Fruit fly (Drosophila melanogaster) whole organism, pupa: Measurements from ENCODE around the gene CG15579.

Source experiments
- CG10348 ChIP-seq: fragments of 200-800 bp; sonication (Bioruptor generic); IDR thresholded peaks from 2 replicates; pipeline ENCODE4 v1.3.6; 2022; ENCODE audit warnings: missing biosample characterization, missing genetic modification characterization
- CG12605 ChIP-seq: fragments of 200-800 bp; sonication (Bioruptor generic); IDR thresholded peaks from 2 replicates; pipeline ENCODE4 v1.3.6; 2022; ENCODE audit warnings: missing biosample characterization, missing genetic modification characterization
- CG13204 ChIP-seq: fragments of 200-800 bp; sonication (Bioruptor generic); optimal IDR thresholded peaks from 2 replicates; lab custom pipeline; 2018; ENCODE audit warnings: missing biosample characterization, mild to moderate bottlenecking, missing genetic modification characterization, moderate library complexity
- CG14655 ChIP-seq: fragments of 200-800 bp; sonication (Bioruptor generic); optimal IDR thresholded peaks from 3 replicates; lab custom pipeline; 2017; ENCODE audit warnings: mild to moderate bottlenecking, missing biosample characterization, missing genetic modification reagents, missing genetic modification characterization
- CG15710 ChIP-seq: fragments of 200-800 bp; sonication (Bioruptor generic); optimal IDR thresholded peaks from 2 replicates; lab custom pipeline; 2018; ENCODE audit warnings: missing biosample characterization, mild to moderate bottlenecking, missing genetic modification characterization, moderate library complexity
- CG17806 ChIP-seq: fragments of 200-800 bp; sonication (Bioruptor generic); optimal IDR thresholded peaks from 2 replicates; lab custom pipeline; 2018; ENCODE audit warnings: missing biosample characterization, mild to moderate bottlenecking, missing genetic modification characterization, moderate library complexity
- CG32121 ChIP-seq: fragments of 200-800 bp; sonication (Bioruptor generic); IDR thresholded peaks from 2 replicates; pipeline ENCODE4 v1.3.6; 2022; ENCODE audit warnings: missing biosample characterization, missing genetic modification characterization
- CG34367 ChIP-seq: fragments of 200-800 bp; sonication (Bioruptor generic); optimal IDR thresholded peaks from 2 replicates; lab custom pipeline; 2018; ENCODE audit warnings: missing biosample characterization, mild to moderate bottlenecking, missing genetic modification characterization
- CG4496 ChIP-seq: fragments of 200-800 bp; sonication (Bioruptor generic); IDR thresholded peaks from 3 replicates; pipeline ENCODE4 v1.3.6; 2022; ENCODE audit warnings: missing biosample characterization, missing genetic modification characterization
- CG8159 ChIP-seq: fragments of 200-800 bp; sonication (Bioruptor generic); optimal IDR thresholded peaks from 3 replicates; lab custom pipeline; 2018; ENCODE audit warnings: missing biosample characterization, mild to moderate bottlenecking, missing genetic modification characterization, moderate library complexity
- CG8301 ChIP-seq: fragments of 200-800 bp; sonication (Bioruptor generic); optimal IDR thresholded peaks from 2 replicates; lab custom pipeline; 2018; ENCODE audit warnings: missing biosample characterization, mild to moderate bottlenecking, missing genetic modification characterization
- CG9948 ChIP-seq: fragments of 200-800 bp; sonication (Bioruptor generic); optimal IDR thresholded peaks from 2 replicates; lab custom pipeline; 2018; ENCODE audit warnings: missing biosample characterization, mild to moderate bottlenecking, missing genetic modification characterization, moderate library complexity
- D1 ChIP-seq: fragments of 200-800 bp; sonication (Bioruptor generic); optimal IDR thresholded peaks from 2 replicates; lab custom pipeline; 2018; ENCODE audit warnings: missing biosample characterization, mild to moderate bottlenecking, missing genetic modification characterization, moderate library complexity
- EcR ChIP-seq: fragments of 200-800 bp; sonication (Bioruptor generic); optimal IDR thresholded peaks from 3 replicates; lab custom pipeline; 2019; ENCODE audit warnings: missing biosample characterization, missing genetic modification characterization, mild to moderate bottlenecking, moderate library complexity, missing genetic modification reagents
- Ets98B ChIP-seq: fragments of 200-800 bp; sonication (Bioruptor generic); IDR thresholded peaks from 2 replicates; pipeline ENCODE4 v1.3.6; 2022; ENCODE audit warnings: missing biosample characterization, missing genetic modification characterization
- Pif1A ChIP-seq: fragments of 200-800 bp; sonication (Bioruptor generic); optimal IDR thresholded peaks from 3 replicates; lab custom pipeline; 2016; ENCODE audit warnings: missing biosample characterization, missing genetic modification characterization
- Pif1B ChIP-seq: fragments of 200-800 bp; sonication (Bioruptor generic); optimal IDR thresholded peaks from 3 replicates; lab custom pipeline; 2016; ENCODE audit warnings: missing biosample characterization, missing genetic modification characterization
- Snoo ChIP-seq: fragments of 200-800 bp; sonication (Bioruptor generic); optimal IDR thresholded peaks from 3 replicates; lab custom pipeline; 2017; ENCODE audit warnings: missing biosample characterization, mild to moderate bottlenecking, missing genetic modification characterization, inconsistent platforms
- fd96Ca ChIP-seq: fragments of 200-800 bp; sonication (Bioruptor generic); IDR thresholded peaks from 3 replicates; pipeline ENCODE4 v1.3.6; 2022; ENCODE audit warnings: missing biosample characterization, missing genetic modification characterization
- gl ChIP-seq: fragments of 200-800 bp; sonication (Bioruptor generic); optimal IDR thresholded peaks from 2 replicates; lab custom pipeline; 2018; ENCODE audit warnings: missing biosample characterization, mild to moderate bottlenecking, missing genetic modification characterization
- rn ChIP-seq: fragments of 200-800 bp; sonication (Bioruptor generic); IDR thresholded peaks from 2 replicates; pipeline ENCODE4 v1.3.6; 2022; ENCODE audit warnings: missing biosample characterization, missing genetic modification characterization

Gene CG15579

dm6 chrX:4265327-4265726, 46.3 kb downstream of the CG15579 start:
- no peak for TF ChIP-seq CG4496
- TF ChIP-seq CG15710 (tag; lab: Kevin White, UChicago): no peak
- TF ChIP-seq EcR (GFP tag; lab: Kevin White, UChicago): no peak
- TF ChIP-seq Pif1B (GFP tag; lab: Kevin White, UChicago): no peak
- no peak for TF ChIP-seq D1 (tag; lab: Kevin White, UChicago)
- TF ChIP-seq CG34367 (tag; lab: Kevin White, UChicago): no peak
- no peak for TF ChIP-seq CG10348
- TF ChIP-seq gl: no peak
- TF ChIP-seq CG14655 (GFP tag; lab: Kevin White, UChicago): no peak
- TF ChIP-seq Ets98B: no peak
- TF ChIP-seq CG9948: no peak
- no peak for TF ChIP-seq CG8159 (tag; lab: Kevin White, UChicago)
- TF ChIP-seq fd96Ca (GFP tag; lab: Robert Waterston, UW): no peak
- TF ChIP-seq Snoo (tag; lab: Kevin White, UChicago): no peak
- no peak for TF ChIP-seq CG13204 (GFP tag; lab: Kevin White, UChicago)

- TF ChIP-seq CG32121 (GFP tag; lab: Robert Waterston, UW) (peak; percentile 64), CG17806 (tag; lab: Kevin White, UChicago) (peak; percentile 15), CG12605 (GFP tag; lab: Robert Waterston, UW) (0 out of 2 replicates have a peak, but pooled peaks have one; percentile 10), Pif1A (peak; percentile 19), CG8301 (tag; lab: Kevin White, UChicago) (peak; percentile 47), CG34367 (tag; lab: Kevin White, UChicago) (no peak), rn (0 out of 2 replicates have a peak, but pooled peaks have one; percentile 7), CG14655 (GFP tag; lab: Kevin White, UChicago) (peak; percentile 53), CG9948 (peak; percentile 13), Snoo (tag; lab: Kevin White, UChicago) (no peak), gl (no peak), CG4496 (peak; percentile 52; the same call in 2 of the 3 replicates), Pif1B (GFP tag; lab: Kevin White, UChicago) (no peak), CG8159 (tag; lab: Kevin White, UChicago) (peak; percentile 32), fd96Ca (GFP tag; lab: Robert Waterston, UW) (peak; percentile 61; the same call in 2 of the 3 replicates), CG10348 (no peak), Ets98B (peak; percentile 66), EcR (GFP tag; lab: Kevin White, UChicago) (no peak), D1 (tag; lab: Kevin White, UChicago) (no peak), CG15710 (tag; lab: Kevin White, UChicago) (peak; percentile 4), CG13204 (GFP tag; lab: Kevin White, UChicago) (no peak)
- TF ChIP-seq, all 21 proteins: peak for 13
Measured at dm6 chrX:4264319-4264718, 47.3 kb downstream of the CG15579 start.

DNA sequence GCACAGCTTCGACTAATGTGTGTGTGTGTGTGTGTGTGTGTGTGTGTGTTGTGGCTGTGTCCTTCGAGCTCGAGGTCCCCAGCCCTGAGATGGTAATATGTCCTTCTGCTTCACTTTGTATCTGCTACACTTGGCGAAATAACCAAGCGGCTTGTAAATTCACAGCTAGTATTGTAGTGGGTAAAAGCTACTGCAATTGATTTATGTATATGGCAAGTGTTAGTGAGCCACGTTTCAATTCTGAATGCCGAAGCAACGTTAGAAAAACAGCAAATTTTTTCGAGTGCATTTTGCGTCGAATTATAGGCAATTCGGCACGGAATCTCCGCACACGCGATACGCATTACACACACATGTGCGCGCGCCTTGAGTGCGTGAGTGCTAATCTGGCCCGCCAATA, 48.9 kb downstream of the CG15579 start:
- no peak for TF ChIP-seq CG12605 (GFP tag; lab: Robert Waterston, UW)
- peak; percentile 26; the same call in 1 of the 2 replicates for TF ChIP-seq Ets98B
- peak; percentile 46 for TF ChIP-seq CG14655 (GFP tag; lab: Kevin White, UChicago)
- no peak for TF ChIP-seq Pif1B (GFP tag; lab: Kevin White, UChicago)
- peak; percentile 40 for TF ChIP-seq CG9948
- peak; percentile 46; the same call in 1 of the 3 replicates for TF ChIP-seq fd96Ca (GFP tag; lab: Robert Waterston, UW)
- peak; percentile 43 for TF ChIP-seq CG15710 (tag; lab: Kevin White, UChicago)
- peak; percentile 32 for TF ChIP-seq CG17806 (tag; lab: Kevin White, UChicago)
- no peak for TF ChIP-seq EcR (GFP tag; lab: Kevin White, UChicago)
- TF ChIP-seq CG4496: 0 out of 3 replicates have a peak, but pooled peaks have one; percentile 37
- peak; percentile 46 for TF ChIP-seq CG8159 (tag; lab: Kevin White, UChicago)
- no peak for TF ChIP-seq D1 (tag; lab: Kevin White, UChicago)
- peak; percentile 14 for TF ChIP-seq CG34367 (tag; lab: Kevin White, UChicago)
- TF ChIP-seq Pif1A: peak; percentile 27
- peak; percentile 22 for TF ChIP-seq CG8301 (tag; lab: Kevin White, UChicago)
- TF ChIP-seq CG10348: no peak
